Worm (Caenorhabditis elegans): ENCODE results near the gene glb-1.

Gene glb-1

ce11 chrIII:8877002-8877401, 46.1 kb downstream of the glb-1 start, which contains the start of gene K01F9.2:
Gene K01F9.2 (minus strand): TSS chrIII:8877128.
- TF ChIP-seq tag-97 (GFP tag; IDR thresholded peaks at IDR 0.05) (no peak), fkh-10 (GFP tag; optimal IDR thresholded peaks at IDR 0.05) (peak; percentile 89), ces-1 (GFP tag; optimal IDR thresholded peaks at IDR 0.05) (peak; percentile 85), nhr-25 (tag; optimal IDR thresholded peaks at IDR 0.05; ENCODE audit: borderline replicate concordance, insufficient read depth) (no peak), ceh-28 (tag; optimal IDR thresholded peaks at IDR 0.05) (no peak), dmd-8 (GFP tag; IDR thresholded peaks at IDR 0.05) (no peak), vab-7 (GFP tag; IDR thresholded peaks at IDR 0.05) (no peak), aha-1 (tag) (peak; percentile 87), F49E8.2 (tag; optimal IDR thresholded peaks at IDR 0.05; ENCODE audit: borderline replicate concordance) (no peak), pqm-1 (tag; optimal IDR thresholded peaks at IDR 0.05) (no peak), T26A8.4 (GFP tag; IDR thresholded peaks at IDR 0.05) (no peak)

- TF ChIP-seq F44E2.7 (GFP tag; IDR thresholded peaks at IDR 0.05) (no peak), nhr-25 (tag; optimal IDR thresholded peaks at IDR 0.05; ENCODE audit: borderline replicate concordance, insufficient read depth) (peak; percentile 12), ces-1 (GFP tag; optimal IDR thresholded peaks at IDR 0.05) (no peak), daf-8 (GFP tag; IDR thresholded peaks at IDR 0.05) (no peak), tag-97 (GFP tag; IDR thresholded peaks at IDR 0.05) (no peak), spr-1 (tag; optimal IDR thresholded peaks at IDR 0.05) (no peak), cey-2 (tag; optimal IDR thresholded peaks at IDR 0.05; ENCODE audit: borderline replicate concordance, insufficient read depth) (no peak), ceh-20 (GFP tag; IDR thresholded peaks at IDR 0.05) (peak; percentile 63; the same call in 1 of the 2 replicates), fkh-10 (GFP tag; optimal IDR thresholded peaks at IDR 0.05) (peak; percentile 61), Y75B8A.6 (GFP tag; IDR thresholded peaks at IDR 0.05) (no peak), F37D6.2 (tag; optimal IDR thresholded peaks at IDR 0.05) (peak; percentile 81), nhr-77 (tag; optimal IDR thresholded peaks at IDR 0.05) (no peak), rbr-2 (tag; optimal IDR thresholded peaks at IDR 0.05) (peak; percentile 87), daf-16 (GFP tag; optimal IDR thresholded peaks at IDR 0.05) (peak in 1 of 2 experiments; percentile 62), daf-16 (tag; optimal IDR thresholded peaks at IDR 0.05) (no peak), mxl-3 (GFP tag; optimal IDR thresholded peaks at IDR 0.05) (peak; percentile 43), ztf-11 (tag; optimal IDR thresholded peaks at IDR 0.05) (peak; percentile 24), arid-1 (GFP tag; conservative IDR thresholded peaks at IDR 0.05) (no peak), hlh-11 (tag; optimal IDR thresholded peaks at IDR 0.05) (peak; percentile 82), dve-1 (tag; optimal IDR thresholded peaks at IDR 0.05; ENCODE audit: insufficient read depth) (peak; percentile 38), mes-2 (tag; optimal IDR thresholded peaks at IDR 0.05; ENCODE audit: poor library complexity, severe bottlenecking) (peak; percentile 60), mep-1 (tag; optimal IDR thresholded peaks at IDR 0.05) (peak; percentile 93), nhr-42 (GFP tag; IDR thresholded peaks at IDR 0.05) (no peak), egl-43 (GFP tag; IDR thresholded peaks at IDR 0.05) (no peak), nhr-41 (GFP tag; IDR thresholded peaks at IDR 0.05) (no peak), mdt-29 (GFP tag; IDR thresholded peaks at IDR 0.05) (no peak), dpl-1 (GFP tag; optimal IDR thresholded peaks at IDR 0.05) (peak; percentile 26), ceh-82 (tag; optimal IDR thresholded peaks at IDR 0.05) (no peak), hmg-1.1 (GFP tag; IDR thresholded peaks at IDR 0.05) (peak; percentile 86), attf-4 (tag; optimal IDR thresholded peaks at IDR 0.05) (no peak), unc-130 (GFP tag; optimal IDR thresholded peaks at IDR 0.05) (no peak), ctbp-1 (GFP tag; IDR thresholded peaks at IDR 0.05) (peak; percentile 89; the same call in 1 of the 2 replicates), hif-1 (tag; optimal IDR thresholded peaks at IDR 0.05) (peak in 1 of 2 experiments; percentile 55), zfp-2 (tag; optimal IDR thresholded peaks at IDR 0.05) (peak; percentile 31), dmd-6 (GFP tag; IDR thresholded peaks at IDR 0.05) (peak; percentile 25), lin-13 (GFP tag; optimal IDR thresholded peaks at IDR 0.05) (peak; percentile 43), ztf-7 (tag; optimal IDR thresholded peaks at IDR 0.05) (peak; percentile 22), unc-39 (tag; optimal IDR thresholded peaks at IDR 0.05) (no peak), aly-2 (tag; optimal IDR thresholded peaks at IDR 0.05) (no peak), tra-1 (GFP tag; IDR thresholded peaks at IDR 0.05) (0 out of 2 replicates have a peak, but pooled peaks have one; percentile 5), T26A8.4 (GFP tag; IDR thresholded peaks at IDR 0.05) (peak; percentile 36; the same call in 1 of the 2 replicates), nhr-6 (tag; optimal IDR thresholded peaks at IDR 0.05) (peak; percentile 62)
Measured at ce11 chrIII:8873990-8874668, 49.0 kb downstream of the glb-1 start.
